Fruit fly (Drosophila melanogaster) S2 (cell line): ENCODE data around the gene spdi.

Experiments
- CG8478 ChIP-seq: fragments of >200 bp; optimal IDR thresholded peaks from 2 replicates; lab custom pipeline; 2018
- CTCF ChIP-seq, 2 experiments: fragments of >200 bp; optimal IDR thresholded peaks; 2 replicates each; lab custom pipeline; 2018

DNA sequence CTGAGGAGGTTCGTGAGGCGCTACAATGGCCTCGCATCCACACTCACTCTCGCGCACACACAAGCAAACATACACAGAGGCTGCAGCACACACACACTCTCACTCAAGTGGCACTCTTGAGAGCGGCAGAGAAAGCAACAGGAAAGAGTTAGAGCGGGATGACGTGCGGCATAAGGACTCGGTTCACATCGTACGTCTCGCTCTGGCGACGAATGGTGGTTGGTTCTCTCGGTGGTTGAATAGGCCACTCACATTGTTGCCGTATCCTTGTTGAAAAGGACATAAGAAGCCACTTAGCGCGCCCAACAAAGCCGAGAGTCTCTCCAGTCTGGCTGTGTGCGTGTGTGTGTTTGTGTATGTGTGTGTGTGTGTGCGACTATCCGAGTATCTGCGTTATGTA lies 29.5 kb downstream of the spdi start:
- TF ChIP-seq CTCF (optimal IDR thresholded peaks at IDR 0.05; lab: Kevin White, UChicago) (no peak), CG8478 (lab: Kevin White, UChicago) (no peak)
